Fruit fly (Drosophila melanogaster): ENCODE measurements around the gene TSG101.

TSG101 gene

DNA sequence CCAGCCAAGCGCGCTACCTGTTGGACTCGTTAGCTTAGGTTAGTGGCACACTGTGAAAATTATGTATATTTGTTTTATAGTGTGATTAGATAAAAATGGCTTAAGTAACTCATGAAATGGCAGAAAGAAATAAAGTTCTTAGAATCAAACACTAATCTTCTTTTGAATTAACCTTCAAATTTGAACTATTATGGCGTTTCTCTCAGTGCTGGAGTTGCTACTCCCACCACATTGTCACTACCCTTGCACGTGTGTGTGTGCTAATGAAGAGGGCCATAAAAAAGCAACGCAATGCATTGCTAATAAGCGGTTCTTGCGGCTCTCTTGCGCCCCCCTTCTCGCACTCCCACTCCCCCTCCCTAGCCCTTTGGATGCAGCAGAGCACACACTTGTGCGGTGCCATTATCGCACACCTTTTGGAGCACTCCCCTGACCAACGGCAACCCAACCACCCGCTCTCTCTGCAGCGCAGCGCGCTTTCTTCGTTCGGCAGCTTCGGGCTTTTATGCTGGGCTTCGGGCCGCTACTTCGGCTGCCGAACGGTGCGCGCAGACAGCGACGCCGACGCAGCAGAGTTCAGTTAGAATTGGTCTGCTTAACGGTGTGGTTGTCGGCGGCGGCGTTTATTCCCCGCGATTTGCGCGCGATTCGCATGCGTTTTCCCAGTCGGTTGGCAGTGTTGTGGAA lies 48.7 kb downstream of the TSG101 start (continued):
- TF ChIP-seq gcm2 (GFP tag; optimal IDR thresholded peaks at IDR 0.05) = peak; percentile 77
- peak; percentile 89 for TF ChIP-seq CG1529 (GFP tag; optimal IDR thresholded peaks at IDR 0.05)
- TF ChIP-seq gem (tag; optimal IDR thresholded peaks at IDR 0.05) = peak; percentile 95
- TF ChIP-seq CG12299 (tag; optimal IDR thresholded peaks at IDR 0.05) = peak; percentile 71
- TF ChIP-seq repo (GFP tag; optimal IDR thresholded peaks at IDR 0.05) = peak; percentile 72
- TF ChIP-seq tin (GFP tag; optimal IDR thresholded peaks at IDR 0.05) = peak; percentile 93
- peak; percentile 51 for TF ChIP-seq slou (GFP tag; optimal IDR thresholded peaks at IDR 0.05)
- peak; percentile 47 for TF ChIP-seq luna (GFP tag; optimal IDR thresholded peaks at IDR 0.05)
- TF ChIP-seq Doc2 (GFP tag; IDR thresholded peaks at IDR 0.05) = 0 out of 2 replicates have a peak, but pooled peaks have one; percentile 41
- peak; percentile 86 for TF ChIP-seq Side (GFP tag; optimal IDR thresholded peaks at IDR 0.05)
- TF ChIP-seq CG8290 (GFP tag; optimal IDR thresholded peaks at IDR 0.05) = peak; percentile 67
- TF ChIP-seq CG8290 (tag; optimal IDR thresholded peaks at IDR 0.05) = peak in 1 of 2 experiments; percentile 68
- peak; percentile 99 for TF ChIP-seq sens (GFP tag)
- TF ChIP-seq CG15696 (tag; optimal IDR thresholded peaks at IDR 0.05) = peak; percentile 52
- no peak for TF ChIP-seq pfk (GFP tag; optimal IDR thresholded peaks at IDR 0.05)
- TF ChIP-seq mld (GFP tag; IDR thresholded peaks at IDR 0.05; ENCODE audit: partially characterized antibody) = no peak
- peak; percentile 96 for TF ChIP-seq dmrt99B (tag; optimal IDR thresholded peaks at IDR 0.05)
- TF ChIP-seq CG10147 (GFP tag; optimal IDR thresholded peaks at IDR 0.05) = peak; percentile 66
- TF ChIP-seq CG33213 (GFP tag; optimal IDR thresholded peaks at IDR 0.05) = peak; percentile 79
- no peak for TF ChIP-seq CG2129 (GFP tag; IDR thresholded peaks at IDR 0.05; ENCODE audit: partially characterized antibody)
- TF ChIP-seq Fer2 (tag; optimal IDR thresholded peaks at IDR 0.05) = peak; percentile 46
- peak; percentile 82 for TF ChIP-seq zen (tag; optimal IDR thresholded peaks at IDR 0.05)
- TF ChIP-seq HmgZ (tag; optimal IDR thresholded peaks at IDR 0.05) = peak; percentile 62
- TF ChIP-seq stc (GFP tag; IDR thresholded peaks at IDR 0.05) = peak; percentile 94
- TF ChIP-seq D19B (GFP tag; optimal IDR thresholded peaks at IDR 0.05) = peak; percentile 42
- TF ChIP-seq croc (GFP tag; conservative IDR thresholded peaks at IDR 0.05) = peak; percentile 91
- peak; percentile 85 for TF ChIP-seq CG10267 (tag; optimal IDR thresholded peaks at IDR 0.05)
- peak; percentile 92 for TF ChIP-seq gsb-n (tag; optimal IDR thresholded peaks at IDR 0.05)
- peak; percentile 92 for TF ChIP-seq CG15601 (tag; optimal IDR thresholded peaks at IDR 0.05)
- TF ChIP-seq CG12744 (GFP tag; optimal IDR thresholded peaks at IDR 0.05) = peak; percentile 54
- TF ChIP-seq nmo (GFP tag; optimal IDR thresholded peaks at IDR 0.05) = peak; percentile 94
- peak; percentile 84 for TF ChIP-seq Atf6 (GFP tag; IDR thresholded peaks at IDR 0.05)
- TF ChIP-seq hth (optimal IDR thresholded peaks at IDR 0.05) = no peak
- peak; percentile 94 for TF ChIP-seq CG11504 (tag; optimal IDR thresholded peaks at IDR 0.05)
- TF ChIP-seq toy (GFP tag; IDR thresholded peaks at IDR 0.05) = peak; percentile 63; the same call in 1 of the 2 replicates
- TF ChIP-seq CG3065 (GFP tag; optimal IDR thresholded peaks at IDR 0.05) = peak; percentile 70
- TF ChIP-seq dmrt11E (tag; optimal IDR thresholded peaks at IDR 0.05) = peak; percentile 87
- TF ChIP-seq CG31441 (GFP tag; IDR thresholded peaks at IDR 0.05) = peak; percentile 95
- TF ChIP-seq Xrp1 (GFP tag; IDR thresholded peaks at IDR 0.05) = peak; percentile 95
- TF ChIP-seq pnt (GFP tag; optimal IDR thresholded peaks at IDR 0.05) = peak; percentile 92
- no peak for TF ChIP-seq fru (optimal IDR thresholded peaks at IDR 0.05)
- TF ChIP-seq Abd-B (GFP tag; optimal IDR thresholded peaks at IDR 0.05) = peak; percentile 84
- TF ChIP-seq fu2 (GFP tag; optimal IDR thresholded peaks at IDR 0.05) = peak; percentile 57
- TF ChIP-seq Hmr (GFP tag; optimal IDR thresholded peaks at IDR 0.05) = peak; percentile 66
- peak; percentile 89 for TF ChIP-seq Aef1 (GFP tag; IDR thresholded peaks at IDR 0.05)
- no peak for TF ChIP-seq Sin3A (optimal IDR thresholded peaks at IDR 0.05)
- peak; percentile 42 for TF ChIP-seq Ets97D (GFP tag; optimal IDR thresholded peaks at IDR 0.05)
- TF ChIP-seq CG7786 (GFP tag; optimal IDR thresholded peaks at IDR 0.05) = peak; percentile 79
- peak; percentile 17; the same call in 1 of the 2 replicates for TF ChIP-seq CG42726 (GFP tag; IDR thresholded peaks at IDR 0.05; ENCODE audit: partially characterized antibody)
- TF ChIP-seq B-H2 (GFP tag; optimal IDR thresholded peaks at IDR 0.05) = no peak
- peak; percentile 89 for TF ChIP-seq onecut (GFP tag; IDR thresholded peaks at IDR 0.05)
